Fruit fly (Drosophila melanogaster) whole organism, pupa: ENCODE results near the gene CG11367.
"Not testable (repeated sequence)": the region's sequence is repeated elsewhere in the genome, so short reads cannot be mapped to it uniquely, and the experiment has no call there.

ENCODE experiments used
- CG10348 ChIP-seq: fragments of 200-800 bp; sonication (Bioruptor generic); IDR thresholded peaks from 2 replicates; pipeline ENCODE4 v1.3.6; 2022; ENCODE audit warnings: missing biosample characterization, missing genetic modification characterization
- CG12605 ChIP-seq: fragments of 200-800 bp; sonication (Bioruptor generic); IDR thresholded peaks from 2 replicates; pipeline ENCODE4 v1.3.6; 2022; ENCODE audit warnings: missing biosample characterization, missing genetic modification characterization
- CG13204 ChIP-seq: fragments of 200-800 bp; sonication (Bioruptor generic); optimal IDR thresholded peaks from 2 replicates; lab custom pipeline; 2018; ENCODE audit warnings: missing biosample characterization, mild to moderate bottlenecking, missing genetic modification characterization, moderate library complexity
- CG14655 ChIP-seq: fragments of 200-800 bp; sonication (Bioruptor generic); optimal IDR thresholded peaks from 3 replicates; lab custom pipeline; 2017; ENCODE audit warnings: mild to moderate bottlenecking, missing biosample characterization, missing genetic modification reagents, missing genetic modification characterization
- CG15710 ChIP-seq: fragments of 200-800 bp; sonication (Bioruptor generic); optimal IDR thresholded peaks from 2 replicates; lab custom pipeline; 2018; ENCODE audit warnings: missing biosample characterization, mild to moderate bottlenecking, missing genetic modification characterization, moderate library complexity
- CG17806 ChIP-seq: fragments of 200-800 bp; sonication (Bioruptor generic); optimal IDR thresholded peaks from 2 replicates; lab custom pipeline; 2018; ENCODE audit warnings: missing biosample characterization, mild to moderate bottlenecking, missing genetic modification characterization, moderate library complexity
- CG32121 ChIP-seq: fragments of 200-800 bp; sonication (Bioruptor generic); IDR thresholded peaks from 2 replicates; pipeline ENCODE4 v1.3.6; 2022; ENCODE audit warnings: missing biosample characterization, missing genetic modification characterization
- CG34367 ChIP-seq: fragments of 200-800 bp; sonication (Bioruptor generic); optimal IDR thresholded peaks from 2 replicates; lab custom pipeline; 2018; ENCODE audit warnings: missing biosample characterization, mild to moderate bottlenecking, missing genetic modification characterization
- CG4496 ChIP-seq: fragments of 200-800 bp; sonication (Bioruptor generic); IDR thresholded peaks from 3 replicates; pipeline ENCODE4 v1.3.6; 2022; ENCODE audit warnings: missing biosample characterization, missing genetic modification characterization
- CG8159 ChIP-seq: fragments of 200-800 bp; sonication (Bioruptor generic); optimal IDR thresholded peaks from 3 replicates; lab custom pipeline; 2018; ENCODE audit warnings: missing biosample characterization, mild to moderate bottlenecking, missing genetic modification characterization, moderate library complexity
- CG8301 ChIP-seq: fragments of 200-800 bp; sonication (Bioruptor generic); optimal IDR thresholded peaks from 2 replicates; lab custom pipeline; 2018; ENCODE audit warnings: missing biosample characterization, mild to moderate bottlenecking, missing genetic modification characterization
- CG9948 ChIP-seq: fragments of 200-800 bp; sonication (Bioruptor generic); optimal IDR thresholded peaks from 2 replicates; lab custom pipeline; 2018; ENCODE audit warnings: missing biosample characterization, mild to moderate bottlenecking, missing genetic modification characterization, moderate library complexity
- D1 ChIP-seq: fragments of 200-800 bp; sonication (Bioruptor generic); optimal IDR thresholded peaks from 2 replicates; lab custom pipeline; 2018; ENCODE audit warnings: missing biosample characterization, mild to moderate bottlenecking, missing genetic modification characterization, moderate library complexity
- EcR ChIP-seq: fragments of 200-800 bp; sonication (Bioruptor generic); optimal IDR thresholded peaks from 3 replicates; lab custom pipeline; 2019; ENCODE audit warnings: missing biosample characterization, missing genetic modification characterization, mild to moderate bottlenecking, moderate library complexity, missing genetic modification reagents
- Ets98B ChIP-seq: fragments of 200-800 bp; sonication (Bioruptor generic); IDR thresholded peaks from 2 replicates; pipeline ENCODE4 v1.3.6; 2022; ENCODE audit warnings: missing biosample characterization, missing genetic modification characterization
- Pif1A ChIP-seq: fragments of 200-800 bp; sonication (Bioruptor generic); optimal IDR thresholded peaks from 3 replicates; lab custom pipeline; 2016; ENCODE audit warnings: missing biosample characterization, missing genetic modification characterization
- Pif1B ChIP-seq: fragments of 200-800 bp; sonication (Bioruptor generic); optimal IDR thresholded peaks from 3 replicates; lab custom pipeline; 2016; ENCODE audit warnings: missing biosample characterization, missing genetic modification characterization
- Snoo ChIP-seq: fragments of 200-800 bp; sonication (Bioruptor generic); optimal IDR thresholded peaks from 3 replicates; lab custom pipeline; 2017; ENCODE audit warnings: missing biosample characterization, mild to moderate bottlenecking, missing genetic modification characterization, inconsistent platforms
- fd96Ca ChIP-seq: fragments of 200-800 bp; sonication (Bioruptor generic); IDR thresholded peaks from 3 replicates; pipeline ENCODE4 v1.3.6; 2022; ENCODE audit warnings: missing biosample characterization, missing genetic modification characterization
- gl ChIP-seq: fragments of 200-800 bp; sonication (Bioruptor generic); optimal IDR thresholded peaks from 2 replicates; lab custom pipeline; 2018; ENCODE audit warnings: missing biosample characterization, mild to moderate bottlenecking, missing genetic modification characterization
- rn ChIP-seq: fragments of 200-800 bp; sonication (Bioruptor generic); IDR thresholded peaks from 2 replicates; pipeline ENCODE4 v1.3.6; 2022; ENCODE audit warnings: missing biosample characterization, missing genetic modification characterization

CG11367 gene

dm6 chr3L:22711855-22712254 is 16.1 kb upstream of the CG11367 start, which contains the start of gene CG11370:
Gene CG11370 (plus strand): TSS chr3L:22712155.
- TF ChIP-seq fd96Ca (no peak), CG17806 (tag; lab: Kevin White, UChicago) (no peak), CG12605 (GFP tag; lab: Robert Waterston, UW) (no peak), Pif1B (GFP tag; lab: Kevin White, UChicago) (no peak), CG34367 (no peak), Snoo (no peak), CG14655 (GFP tag; lab: Kevin White, UChicago) (no peak), CG4496 (GFP tag; lab: Robert Waterston, UW) (no peak)

- no peak for TF ChIP-seq gl (tag; lab: Kevin White, UChicago)
- TF ChIP-seq D1 = no peak
- TF ChIP-seq fd96Ca = no peak
- no peak for TF ChIP-seq CG15710 (tag; lab: Kevin White, UChicago)
- no peak for TF ChIP-seq EcR
- no peak for TF ChIP-seq CG13204
- TF ChIP-seq, all 21 proteins: peak for 0
Measured at dm6 chr3L:22713605-22714004, 14.3 kb upstream of the CG11367 start.

- TF ChIP-seq CG4496 (GFP tag; lab: Robert Waterston, UW) = peak; percentile 74
- no peak for TF ChIP-seq Pif1A (GFP tag; lab: Kevin White, UChicago)
- peak; percentile 62 for TF ChIP-seq CG8159 (tag; lab: Kevin White, UChicago)
- TF ChIP-seq CG17806 (tag; lab: Kevin White, UChicago) = peak; percentile 61
- TF ChIP-seq CG15710 (tag; lab: Kevin White, UChicago) = peak; percentile 63
- TF ChIP-seq Ets98B (GFP tag; lab: Robert Waterston, UW) = peak; percentile 77
- TF ChIP-seq CG34367 = peak; percentile 37
- TF ChIP-seq gl (tag; lab: Kevin White, UChicago) = no peak
- TF ChIP-seq D1 = no peak
- TF ChIP-seq CG8301 (tag; lab: Kevin White, UChicago) = no peak
- TF ChIP-seq Pif1B (GFP tag; lab: Kevin White, UChicago) = peak; percentile 33
- peak; percentile 56 for TF ChIP-seq CG9948 (tag; lab: Kevin White, UChicago)
- TF ChIP-seq CG10348 (GFP tag; lab: Robert Waterston, UW) = no peak
- peak; percentile 78 for TF ChIP-seq CG32121 (GFP tag; lab: Robert Waterston, UW)
- TF ChIP-seq rn (GFP tag; lab: Robert Waterston, UW) = peak; percentile 50; the same call in 1 of the 2 replicates
- TF ChIP-seq fd96Ca = no peak
- no peak for TF ChIP-seq EcR
- TF ChIP-seq CG14655 (GFP tag; lab: Kevin White, UChicago) = no peak
Measured at dm6 chr3L:22717137-22717767, 10.7 kb upstream of the CG11367 start, which contains the start of the genes ArfGAP3 and CG32452. Gene ArfGAP3 (minus strand): TSS chr3L:22717577. Gene CG32452 (plus strand): TSS chr3L:22717728.

- TF ChIP-seq Pif1B (GFP tag; lab: Kevin White, UChicago); CG4496 (GFP tag; lab: Robert Waterston, UW); CG17806 (tag; lab: Kevin White, UChicago): not testable (repeated sequence)
Measured at dm6 chr3L:22720694-22721270, 7.1 kb upstream of the CG11367 start, which contains the start of gene mael. Gene mael (plus strand): TSS chr3L:22721203.

dm6 chr3L:22721991-22722390 is 5.9 kb upstream of the CG11367 start, which contains the start of gene CG14451:
Gene CG14451 (minus strand): TSS chr3L:22722091.
- no peak for TF ChIP-seq CG10348 (GFP tag; lab: Robert Waterston, UW)
- no peak for TF ChIP-seq Snoo
- TF ChIP-seq CG9948 (tag; lab: Kevin White, UChicago) = no peak
- no peak for TF ChIP-seq CG13204
- no peak for TF ChIP-seq fd96Ca
- TF ChIP-seq rn (GFP tag; lab: Robert Waterston, UW) = no peak
- no peak for TF ChIP-seq Pif1B (GFP tag; lab: Kevin White, UChicago)
- no peak for TF ChIP-seq gl (tag; lab: Kevin White, UChicago)

dm6 chr3L:22724046-22724771 is 3.7 kb upstream of the CG11367 start:
- TF ChIP-seq Pif1B (GFP tag; lab: Kevin White, UChicago) (no peak), rn (GFP tag; lab: Robert Waterston, UW) (no peak), CG13204 (no peak), CG8159 (tag; lab: Kevin White, UChicago) (no peak), CG14655 (GFP tag; lab: Kevin White, UChicago) (no peak), CG17806 (tag; lab: Kevin White, UChicago) (no peak), Snoo (no peak), CG32121 (GFP tag; lab: Robert Waterston, UW) (no peak), CG10348 (GFP tag; lab: Robert Waterston, UW) (no peak), CG34367 (no peak), D1 (no peak), CG9948 (tag; lab: Kevin White, UChicago) (no peak), CG12605 (GFP tag; lab: Robert Waterston, UW) (no peak), Pif1A (GFP tag; lab: Kevin White, UChicago) (no peak), Ets98B (GFP tag; lab: Robert Waterston, UW) (no peak), gl (tag; lab: Kevin White, UChicago) (no peak), CG15710 (tag; lab: Kevin White, UChicago) (no peak), CG8301 (tag; lab: Kevin White, UChicago) (no peak), EcR (no peak), fd96Ca (no peak)
